Worm (Caenorhabditis elegans): ENCODE results near the gene pgp-8.
A peak's percentile ranks its signal among the peaks of the same experiment; 100 is the strongest.

- TF ChIP-seq F26F4.8 (GFP tag; conservative IDR thresholded peaks at IDR 0.05) (no peak), mep-1 (tag; optimal IDR thresholded peaks at IDR 0.05) (peak; percentile 79), unc-39 (tag; optimal IDR thresholded peaks at IDR 0.05) (no peak), ama-1 (optimal IDR thresholded peaks at IDR 0.05) (no peak), fos-1 (tag; optimal IDR thresholded peaks at IDR 0.05) (no peak)
Measured at ce11 chrX:10900952-10901351, 36.7 kb upstream of the pgp-8 start.

Measured in whole organism, L4 larva.